Worm (Caenorhabditis elegans): ENCODE results near the gene F13H8.6.

Gene F13H8.6

DNA sequence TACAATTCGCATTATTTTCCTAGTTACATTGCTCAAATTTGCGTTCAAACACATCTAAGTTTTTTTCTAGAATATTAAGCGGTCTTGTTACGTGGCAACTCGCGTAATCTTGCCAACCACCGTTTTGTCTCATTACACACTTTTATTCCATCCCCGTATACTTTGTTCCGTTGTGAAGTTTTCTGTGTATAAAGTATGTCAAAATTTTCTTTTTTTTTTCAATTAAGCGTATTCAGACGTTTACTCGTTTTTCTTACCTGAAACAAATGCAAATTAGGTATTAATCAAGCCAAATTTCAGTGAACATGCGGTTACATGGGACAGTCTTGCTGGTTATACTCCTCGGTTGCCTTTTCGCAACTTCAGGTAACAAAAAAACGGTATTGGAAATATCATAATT, 39.8 kb downstream of the F13H8.6 start, which contains the start of gene T24H7.2:
Gene T24H7.2 (plus strand): TSS at position 301 of the 400 bp plus-strand sequence.
- no peak for TF ChIP-seq madf-3 (GFP tag; IDR thresholded peaks at IDR 0.05)
- TF ChIP-seq ceh-27 (GFP tag; optimal IDR thresholded peaks at IDR 0.05) = no peak
- no peak for TF ChIP-seq snpc-1.3 (tag; optimal IDR thresholded peaks at IDR 0.05; ENCODE audit: insufficient read depth)
- TF ChIP-seq F55B11.4 (tag; optimal IDR thresholded peaks at IDR 0.05; ENCODE audit: borderline replicate concordance, insufficient read depth) = no peak
- no peak for TF ChIP-seq ekl-4 (GFP tag; IDR thresholded peaks at IDR 0.05)
- no peak for TF ChIP-seq nhr-90 (tag; optimal IDR thresholded peaks at IDR 0.05)
- TF ChIP-seq T26A5.8 (tag; optimal IDR thresholded peaks at IDR 0.05) = no peak
- TF ChIP-seq F37B4.10 (GFP tag; IDR thresholded peaks at IDR 0.05) = no peak
- TF ChIP-seq ztf-28 (GFP tag; IDR thresholded peaks at IDR 0.05) = no peak
- TF ChIP-seq let-607 (tag; optimal IDR thresholded peaks at IDR 0.05) = no peak
- no peak for TF ChIP-seq nhr-179 (tag; optimal IDR thresholded peaks at IDR 0.05)

DNA sequence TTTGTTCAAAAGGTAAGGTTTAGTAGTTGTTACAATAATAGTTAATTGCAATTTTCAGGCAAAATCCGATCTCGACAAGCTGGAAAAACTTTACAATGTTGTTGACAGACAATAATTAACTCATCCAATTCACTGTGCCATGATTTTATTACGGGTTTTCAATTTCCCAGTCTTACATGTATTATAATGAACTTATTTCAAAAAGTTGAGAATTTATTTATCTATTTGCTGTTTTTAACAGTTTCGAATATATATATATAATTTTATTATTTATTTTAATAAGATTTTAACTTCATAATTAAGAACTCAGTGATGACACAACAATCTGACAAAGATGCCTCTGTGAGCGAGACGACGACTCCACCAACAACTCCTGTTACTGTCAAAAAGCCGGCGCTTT, 40.7 kb downstream of the F13H8.6 start, which contains the start of gene lelo-1:
Gene lelo-1 (plus strand): TSS at position 301 of the 400 bp plus-strand sequence.
- TF ChIP-seq nfya-1 (tag; optimal IDR thresholded peaks at IDR 0.05; ENCODE audit: borderline replicate concordance, insufficient read depth) (no peak), B0261.1 (tag; optimal IDR thresholded peaks at IDR 0.05) (no peak), lin-54 (GFP tag; optimal IDR thresholded peaks at IDR 0.05) (no peak), athp-1 (tag; optimal IDR thresholded peaks at IDR 0.05) (no peak), ztf-6 (GFP tag; IDR thresholded peaks at IDR 0.05) (no peak), let-526 (GFP tag; IDR thresholded peaks at IDR 0.05) (no peak), madf-3 (GFP tag; IDR thresholded peaks at IDR 0.05) (no peak)

DNA sequence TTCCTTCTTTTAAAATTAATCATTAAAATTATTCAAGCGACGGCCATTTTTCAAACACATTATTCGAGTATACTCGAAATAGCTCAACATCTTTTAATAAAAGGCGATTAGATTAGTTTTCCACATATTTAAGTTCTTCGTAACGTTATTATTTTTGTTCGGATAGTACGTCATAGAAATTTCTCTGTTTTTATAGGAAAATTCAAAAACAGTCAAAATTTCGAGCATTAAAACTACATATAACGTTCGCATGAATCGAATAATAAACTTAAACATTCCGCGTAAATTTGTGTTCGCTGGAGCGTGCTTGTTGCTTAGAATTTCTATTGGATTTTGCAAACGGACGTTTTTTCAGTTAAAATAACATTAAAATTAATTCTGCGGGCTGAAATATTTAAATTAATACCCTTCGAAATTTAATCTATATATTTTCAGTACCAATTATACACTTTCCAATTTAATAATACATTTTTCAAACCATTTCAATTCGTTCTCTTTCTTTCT, 41.5 kb downstream of the F13H8.6 start, which contains the start of gene blos-4:
Gene blos-4 (plus strand): TSS at position 51 of the 504 bp plus-strand sequence.
- TF ChIP-seq zim-3 (tag; optimal IDR thresholded peaks at IDR 0.05) = no peak

DNA sequence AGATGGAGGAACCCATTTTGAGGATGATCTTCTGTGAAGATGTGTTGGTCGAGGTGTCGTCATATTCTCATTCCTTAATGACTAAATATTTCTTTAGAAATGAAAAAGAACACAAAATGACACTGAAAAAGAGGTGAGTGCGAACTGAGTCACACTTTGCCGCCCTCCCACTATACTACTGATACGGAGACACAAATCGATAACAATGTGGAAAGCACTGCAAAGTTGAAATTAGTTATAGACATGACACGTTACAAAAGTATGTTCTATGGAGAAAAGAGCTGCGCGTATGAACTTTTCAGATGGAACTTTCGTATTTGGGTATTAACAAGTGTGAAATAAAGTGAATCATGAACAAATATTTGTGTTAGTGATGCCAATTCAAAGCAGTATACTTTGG, 42.6 kb downstream of the F13H8.6 start, which contains the start of gene tat-4:
Gene tat-4 (minus strand): TSS at position 117 of the 400 bp plus-strand sequence.
- no peak for TF ChIP-seq bed-2 (GFP tag; IDR thresholded peaks at IDR 0.05)
- peak; percentile 73 for TF ChIP-seq nhr-80 (tag; optimal IDR thresholded peaks at IDR 0.05)
- TF ChIP-seq tbp1 (GFP tag; optimal IDR thresholded peaks at IDR 0.05) = no peak
- no peak for TF ChIP-seq ztf-25 (GFP tag; IDR thresholded peaks at IDR 0.05)
- TF ChIP-seq nfya-2 (GFP tag; IDR thresholded peaks at IDR 0.05) = no peak
- no peak for TF ChIP-seq ZK185.1 (tag; optimal IDR thresholded peaks at IDR 0.05; ENCODE audit: poor library complexity, severe bottlenecking)
- TF ChIP-seq B0019.2 (GFP tag; conservative IDR thresholded peaks at IDR 0.05) = no peak
- TF ChIP-seq ztf-22 (GFP tag; optimal IDR thresholded peaks at IDR 0.05) = no peak

DNA sequence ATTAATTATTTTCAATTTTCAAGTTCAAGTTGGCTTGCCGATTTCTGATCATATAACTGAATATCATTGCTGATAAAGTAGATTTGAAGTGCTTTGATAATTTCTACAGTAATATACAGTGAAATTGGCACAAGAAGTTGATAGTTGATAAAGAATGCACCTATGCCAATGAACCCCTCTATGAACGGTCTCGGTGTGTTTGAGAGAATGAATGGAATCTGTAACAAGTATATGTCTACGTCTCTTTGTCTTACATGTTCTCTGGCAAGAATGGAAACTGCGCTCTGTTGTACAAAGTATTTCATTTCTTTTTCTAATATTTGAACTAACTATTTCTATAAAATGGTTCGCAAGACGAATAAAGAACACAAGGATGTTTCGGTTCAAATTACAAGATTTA, 45.0 kb downstream of the F13H8.6 start, which contains the start of gene T24H7.8:
Gene T24H7.8 (plus strand): TSS at position 301 of the 400 bp plus-strand sequence.
- TF ChIP-seq dpl-1 (GFP tag; optimal IDR thresholded peaks at IDR 0.05) (no peak), attf-3 (GFP tag; conservative IDR thresholded peaks at IDR 0.05) (no peak), tbp1 (GFP tag; optimal IDR thresholded peaks at IDR 0.05) (no peak), nhr-80 (tag; optimal IDR thresholded peaks at IDR 0.05) (no peak), dox-1 (GFP tag; IDR thresholded peaks at IDR 0.05) (no peak), lin-40 (tag; optimal IDR thresholded peaks at IDR 0.05) (no peak), ztf-26 (tag; optimal IDR thresholded peaks at IDR 0.05) (no peak), Y67H2A.10 (GFP tag; conservative IDR thresholded peaks at IDR 0.05) (no peak), hmg-1.2 (GFP tag; IDR thresholded peaks at IDR 0.05) (no peak), T26A5.8 (tag; optimal IDR thresholded peaks at IDR 0.05) (no peak), F33H1.4 (GFP tag; IDR thresholded peaks at IDR 0.05) (no peak), ceh-40 (GFP tag; IDR thresholded peaks at IDR 0.05) (no peak), hmg-20 (GFP tag; IDR thresholded peaks at IDR 0.05) (no peak), snpc-4 (GFP tag; optimal IDR thresholded peaks at IDR 0.05) (no peak), snpc-4 (tag; optimal IDR thresholded peaks at IDR 0.05) (no peak), egrh-3 (GFP tag; IDR thresholded peaks at IDR 0.05) (no peak), atf-7 (tag; optimal IDR thresholded peaks at IDR 0.05) (no peak), ZK185.1 (tag; optimal IDR thresholded peaks at IDR 0.05; ENCODE audit: poor library complexity, severe bottlenecking) (no peak), rec-8 (tag; optimal IDR thresholded peaks at IDR 0.05) (no peak), aptf-3 (GFP tag; IDR thresholded peaks at IDR 0.05) (no peak)
